Worm (Caenorhabditis elegans): ENCODE results near the gene hecd-1.

- TF ChIP-seq unc-62 (GFP tag; optimal IDR thresholded peaks at IDR 0.05) (no peak), unc-39 (tag; optimal IDR thresholded peaks at IDR 0.05) (no peak), egl-27 (tag; optimal IDR thresholded peaks at IDR 0.05) (no peak), lin-39 (tag; optimal IDR thresholded peaks at IDR 0.05) (no peak)
Observed at ce11 chrIV:7173489-7173888, 29.0 kb upstream of the hecd-1 start, which contains the start of gene str-1.

Measured in whole organism, L3 larva.